Fruit fly (Drosophila melanogaster): ENCODE results near the gene drm.

drm gene

DNA sequence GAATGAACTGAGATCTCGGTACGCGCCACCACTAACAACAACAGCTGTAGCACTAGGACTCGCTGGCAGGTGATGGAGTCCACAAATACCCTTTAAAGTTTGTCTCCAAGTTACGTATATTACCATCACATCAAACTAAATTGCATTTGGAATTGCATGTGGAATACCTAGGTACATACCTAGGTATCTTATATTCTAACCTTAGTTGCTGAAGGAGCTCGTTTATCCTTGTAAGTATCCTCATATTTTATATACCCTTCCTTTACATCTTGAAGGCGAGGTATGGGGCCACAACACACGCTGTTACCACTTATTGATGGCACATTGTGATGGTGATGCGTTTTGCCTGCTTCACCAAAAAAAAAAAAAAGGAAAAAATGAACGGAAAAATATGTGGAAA is 28.3 kb downstream of the drm start:
- TF ChIP-seq GATAd (GFP tag; optimal IDR thresholded peaks at IDR 0.05): no peak
- peak; percentile 41 for TF ChIP-seq woc (GFP tag; optimal IDR thresholded peaks at IDR 0.05)
- TF ChIP-seq h (GFP tag; optimal IDR thresholded peaks at IDR 0.05): peak; percentile 52
- peak; percentile 18 for TF ChIP-seq OdsH (GFP tag; optimal IDR thresholded peaks at IDR 0.05)
- TF ChIP-seq ey (GFP tag; optimal IDR thresholded peaks at IDR 0.05): peak; percentile 24
- TF ChIP-seq fru (GFP tag; optimal IDR thresholded peaks at IDR 0.05): peak; percentile 38
- TF ChIP-seq HLH106 (tag; optimal IDR thresholded peaks at IDR 0.05): peak; percentile 1
- peak in 1 of 2 experiments; percentile 18 for TF ChIP-seq foxo (GFP tag; optimal IDR thresholded peaks at IDR 0.05)
- TF ChIP-seq br (GFP tag; optimal IDR thresholded peaks at IDR 0.05): no peak

DNA sequence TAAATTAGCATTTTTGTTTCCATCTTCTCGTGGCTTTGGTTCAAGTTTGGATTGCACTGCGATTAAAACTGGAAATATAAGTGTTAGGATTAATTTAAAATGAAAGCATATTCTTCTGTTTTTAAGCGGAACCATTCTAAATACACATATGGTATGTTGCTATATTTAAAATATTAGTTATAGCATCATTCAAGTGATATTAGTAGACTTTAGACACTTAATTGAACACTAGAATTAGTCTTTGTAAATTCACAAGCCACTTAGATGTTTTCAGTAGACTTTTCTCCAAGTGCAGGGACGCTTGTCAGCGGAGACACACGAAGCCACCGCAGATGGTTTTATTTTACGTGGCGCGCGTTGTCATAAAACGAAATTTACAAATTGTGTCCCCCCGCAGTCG is 30.8 kb downstream of the drm start:
- TF ChIP-seq Dif (GFP tag; optimal IDR thresholded peaks at IDR 0.05; ENCODE audit: partially characterized antibody) (no peak), usp (GFP tag; optimal IDR thresholded peaks at IDR 0.05) (no peak), CG32264 (GFP tag; optimal IDR thresholded peaks at IDR 0.05) (no peak), sv (GFP tag; optimal IDR thresholded peaks at IDR 0.05) (no peak), h (GFP tag; optimal IDR thresholded peaks at IDR 0.05) (peak; percentile 15), N (GFP tag; optimal IDR thresholded peaks at IDR 0.05) (no peak), Hnf4 (GFP tag; optimal IDR thresholded peaks at IDR 0.05) (no peak), Abd-B (GFP tag; optimal IDR thresholded peaks at IDR 0.05) (no peak), Sp1 (GFP tag; optimal IDR thresholded peaks at IDR 0.05) (no peak), CG9705 (GFP tag; optimal IDR thresholded peaks at IDR 0.05) (no peak), br (GFP tag; optimal IDR thresholded peaks at IDR 0.05) (no peak), HLH106 (tag; optimal IDR thresholded peaks at IDR 0.05) (peak; percentile 33), psq (GFP tag; optimal IDR thresholded peaks at IDR 0.05) (peak; percentile 6), sage (GFP tag; optimal IDR thresholded peaks at IDR 0.05) (no peak), Hr78 (GFP tag; optimal IDR thresholded peaks at IDR 0.05) (no peak), foxo (GFP tag; optimal IDR thresholded peaks at IDR 0.05) (peak in 1 of 2 experiments; percentile 10), Rel (GFP tag; optimal IDR thresholded peaks at IDR 0.05) (no peak), Rel (tag; optimal IDR thresholded peaks at IDR 0.05) (no peak), fru (GFP tag; optimal IDR thresholded peaks at IDR 0.05) (peak; percentile 38), GATAd (GFP tag; optimal IDR thresholded peaks at IDR 0.05) (no peak), Jra (GFP tag; optimal IDR thresholded peaks at IDR 0.05) (no peak), tai (GFP tag; optimal IDR thresholded peaks at IDR 0.05) (no peak), rgr (GFP tag; optimal IDR thresholded peaks at IDR 0.05) (no peak), Hr83 (GFP tag; optimal IDR thresholded peaks at IDR 0.05; ENCODE audit: poor library complexity, severe bottlenecking) (no peak), jim (GFP tag; optimal IDR thresholded peaks at IDR 0.05) (no peak), Vsx2 (GFP tag; optimal IDR thresholded peaks at IDR 0.05; ENCODE audit: partially characterized antibody) (no peak), woc (GFP tag; optimal IDR thresholded peaks at IDR 0.05) (no peak), dmrt93B (GFP tag; optimal IDR thresholded peaks at IDR 0.05) (no peak), OdsH (GFP tag; optimal IDR thresholded peaks at IDR 0.05) (no peak), dl (GFP tag; optimal IDR thresholded peaks at IDR 0.05; ENCODE audit: insufficient read depth in 1 of 2, partially characterized antibody in 2 of 2) (no peak), CrebA (GFP tag; optimal IDR thresholded peaks at IDR 0.05; ENCODE audit: borderline replicate concordance) (no peak), Dfd (GFP tag; optimal IDR thresholded peaks at IDR 0.05) (no peak)

DNA sequence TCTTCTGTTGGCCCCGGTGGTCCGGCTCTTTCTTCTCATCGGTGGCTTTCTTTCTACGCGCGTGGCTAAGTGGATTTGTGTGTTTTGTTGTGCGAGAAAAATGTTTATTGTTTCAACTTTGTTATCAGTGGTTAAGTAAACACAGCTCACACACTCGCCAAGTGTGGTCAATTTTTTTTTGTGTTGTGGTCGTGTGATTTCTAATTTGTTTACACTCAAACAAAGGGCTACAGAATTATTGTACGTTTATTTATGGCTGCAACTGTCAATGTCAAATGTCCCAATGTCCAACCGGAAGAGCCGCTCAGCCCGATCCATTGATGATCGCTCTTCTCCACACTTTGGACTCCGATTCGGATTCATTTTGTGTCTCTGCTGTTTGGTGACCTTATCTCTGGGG is 31.5 kb downstream of the drm start:
- TF ChIP-seq CG9705 (GFP tag; optimal IDR thresholded peaks at IDR 0.05) (no peak), lola (GFP tag; optimal IDR thresholded peaks at IDR 0.05) (no peak), CrebA (GFP tag; optimal IDR thresholded peaks at IDR 0.05; ENCODE audit: borderline replicate concordance) (no peak), Dif (GFP tag; optimal IDR thresholded peaks at IDR 0.05; ENCODE audit: partially characterized antibody) (no peak), CG32264 (GFP tag; optimal IDR thresholded peaks at IDR 0.05) (no peak)

DNA sequence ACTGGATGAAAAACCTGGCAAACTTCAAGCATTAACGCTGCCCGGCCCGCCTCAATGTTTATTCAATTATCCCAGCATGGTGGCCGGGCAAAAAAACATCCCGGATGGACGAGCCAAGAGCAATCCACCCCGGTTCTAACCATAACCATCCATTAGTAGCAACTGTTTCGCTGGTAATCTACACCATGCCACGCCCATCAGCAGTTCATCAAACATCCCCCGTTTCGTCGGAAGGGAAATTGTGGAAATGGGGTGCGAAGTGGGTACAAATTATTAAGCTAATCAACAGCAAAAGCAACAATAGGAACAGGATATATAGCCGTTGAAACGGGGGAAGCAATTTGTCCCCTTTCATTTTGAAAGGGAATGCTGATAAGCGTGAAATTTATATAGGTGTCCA is 32.4 kb downstream of the drm start:
- TF ChIP-seq rgr (GFP tag; optimal IDR thresholded peaks at IDR 0.05) (no peak), Vsx2 (GFP tag; optimal IDR thresholded peaks at IDR 0.05; ENCODE audit: partially characterized antibody) (peak; percentile 52), Rel (GFP tag; optimal IDR thresholded peaks at IDR 0.05) (no peak), Rel (tag; optimal IDR thresholded peaks at IDR 0.05) (no peak)
